Worm (Caenorhabditis elegans) whole organism, L3 larva: ENCODE results near the gene clp-4.

Experiments used
- ZK546.5 ChIP-seq: sonication (generic microtip); optimal IDR thresholded peaks from 2 replicates; lab custom pipeline; 2017; ENCODE audit warnings: missing biosample characterization, missing genetic modification characterization
- aly-2 ChIP-seq: fragments of 150-350 bp; optimal IDR thresholded peaks from 2 replicates; lab custom pipeline; 2014; ENCODE audit warnings: missing biosample characterization, missing genetic modification characterization
- ama-1 ChIP-seq: fragments of 150-350 bp; optimal IDR thresholded peaks from 2 replicates; lab custom pipeline; 2018
- ceh-28 ChIP-seq: fragments of 150-350 bp; optimal IDR thresholded peaks from 2 replicates; lab custom pipeline; 2014; ENCODE audit warnings: missing biosample characterization, missing genetic modification reagents, missing genetic modification characterization
- ceh-82 ChIP-seq: fragments of 150-350 bp; optimal IDR thresholded peaks from 2 replicates; lab custom pipeline; 2014; ENCODE audit warnings: missing biosample characterization, missing genetic modification characterization
- ceh-9 ChIP-seq: sonication (generic microtip); optimal IDR thresholded peaks from 2 replicates; lab custom pipeline; 2018; ENCODE audit warnings: missing biosample characterization, missing genetic modification characterization
- daf-12 ChIP-seq: fragments of 150-350 bp; optimal IDR thresholded peaks from 2 replicates; lab custom pipeline; 2014; ENCODE audit warnings: missing biosample characterization, missing genetic modification reagents, missing genetic modification characterization
- egl-27 ChIP-seq: sonication (generic microtip); optimal IDR thresholded peaks from 4 replicates; lab custom pipeline; 2017; ENCODE audit warnings: missing biosample characterization, missing genetic modification reagents, missing genetic modification characterization
- egl-5 ChIP-seq: fragments of 150-350 bp; optimal IDR thresholded peaks from 2 replicates; lab custom pipeline; 2017; ENCODE audit warnings: missing biosample characterization, missing genetic modification reagents, missing genetic modification characterization, inconsistent platforms
- elt-3 ChIP-seq, 3 experiments: fragments of 150-350 bp in 1 of 3; sonication (generic microtip) in 2 of 3; optimal IDR thresholded peaks; 2 replicates in 2 of 3; 4 replicates in 1 of 3; lab custom pipeline; 2014 to 2017; ENCODE audit warnings: missing biosample characterization in 3 of 3, missing genetic modification characterization in 3 of 3
- eor-1 ChIP-seq, 2 experiments: fragments of 150-350 bp; optimal IDR thresholded peaks; 2 replicates each; lab custom pipeline; 2014 to 2018; ENCODE audit warnings: missing biosample characterization in 2 of 2, missing genetic modification characterization in 2 of 2
- fkh-10 ChIP-seq: sonication (generic microtip); optimal IDR thresholded peaks from 2 replicates; lab custom pipeline; 2017; ENCODE audit warnings: missing biosample characterization, missing genetic modification reagents, missing genetic modification characterization
- fkh-2 ChIP-seq: fragments of 150-350 bp; optimal IDR thresholded peaks from 2 replicates; lab custom pipeline; 2014; ENCODE audit warnings: missing biosample characterization, missing genetic modification reagents, missing genetic modification characterization
- jun-1 ChIP-seq: fragments of 150-350 bp; optimal IDR thresholded peaks from 2 replicates; lab custom pipeline; 2014; ENCODE audit warnings: missing biosample characterization, missing genetic modification reagents, missing genetic modification characterization
- lin-15B ChIP-seq: fragments of 150-350 bp; optimal IDR thresholded peaks from 2 replicates; lab custom pipeline; 2014; ENCODE audit warnings: missing biosample characterization, missing genetic modification characterization
- lin-39 ChIP-seq: fragments of 150-350 bp; optimal IDR thresholded peaks from 2 replicates; lab custom pipeline; 2018; ENCODE audit warnings: missing biosample characterization, missing genetic modification reagents, missing genetic modification characterization
- lsy-12 ChIP-seq: sonication (generic microtip); optimal IDR thresholded peaks from 2 replicates; lab custom pipeline; 2016; ENCODE audit warnings: mild to moderate bottlenecking, missing genetic modification characterization, missing compliant biosample characterization
- mdl-1 ChIP-seq: fragments of 150-350 bp; optimal IDR thresholded peaks from 2 replicates; lab custom pipeline; 2014; ENCODE audit warnings: missing biosample characterization, missing genetic modification characterization
- mml-1 ChIP-seq: fragments of 150-350 bp; sonication (generic microtip); optimal IDR thresholded peaks from 3 replicates; lab custom pipeline; 2014; ENCODE audit warnings: missing biosample characterization, missing genetic modification characterization
- nfya-1 ChIP-seq: sonication (generic microtip); optimal IDR thresholded peaks from 2 replicates; lab custom pipeline; 2017; ENCODE audit warnings: missing genetic modification characterization, mild to moderate bottlenecking, missing compliant biosample characterization, antibody characterized with exemption, moderate library complexity; ENCODE audit not compliant: insufficient read depth
- nhr-11 ChIP-seq: fragments of 150-350 bp; optimal IDR thresholded peaks from 2 replicates; lab custom pipeline; 2014; ENCODE audit warnings: missing biosample characterization, missing genetic modification characterization
- nhr-12 ChIP-seq: fragments of 150-350 bp; optimal IDR thresholded peaks from 2 replicates; lab custom pipeline; 2014; ENCODE audit warnings: missing biosample characterization, missing genetic modification characterization
- nhr-23 ChIP-seq: fragments of 150-350 bp; optimal IDR thresholded peaks from 2 replicates; lab custom pipeline; 2014; ENCODE audit warnings: missing biosample characterization, missing genetic modification reagents, missing genetic modification characterization
- nhr-67 ChIP-seq: fragments of 150-350 bp; optimal IDR thresholded peaks from 2 replicates; lab custom pipeline; 2014; ENCODE audit warnings: missing biosample characterization, missing genetic modification characterization
- nhr-77 ChIP-seq: fragments of 150-350 bp; optimal IDR thresholded peaks from 2 replicates; lab custom pipeline; 2014; ENCODE audit warnings: missing biosample characterization, missing genetic modification characterization
- pqm-1 ChIP-seq: fragments of 150-350 bp; optimal IDR thresholded peaks from 2 replicates; lab custom pipeline; 2017; ENCODE audit warnings: missing biosample characterization, missing genetic modification characterization, inconsistent platforms
- sea-2 ChIP-seq: fragments of 150-350 bp; sonication (generic microtip); optimal IDR thresholded peaks from 4 replicates; lab custom pipeline; 2014; ENCODE audit warnings: missing biosample characterization, missing genetic modification reagents, missing genetic modification characterization
- skn-1 ChIP-seq: fragments of 150-350 bp; optimal IDR thresholded peaks from 2 replicates; lab custom pipeline; 2014; ENCODE audit warnings: missing biosample characterization, missing genetic modification characterization
- snpc-4 ChIP-seq: fragments of 150-350 bp; optimal IDR thresholded peaks from 2 replicates; lab custom pipeline; 2014; ENCODE audit warnings: missing biosample characterization, missing genetic modification characterization
- tbx-2 ChIP-seq: sonication (generic microtip); optimal IDR thresholded peaks from 2 replicates; lab custom pipeline; 2016; ENCODE audit warnings: mild to moderate bottlenecking, missing genetic modification characterization, missing compliant biosample characterization
- unc-39 ChIP-seq: sonication (generic microtip); optimal IDR thresholded peaks from 4 replicates; lab custom pipeline; 2017; ENCODE audit warnings: missing biosample characterization, missing genetic modification characterization
- unc-62 ChIP-seq: fragments of 150-350 bp; sonication (generic microtip); optimal IDR thresholded peaks from 4 replicates; lab custom pipeline; 2014; ENCODE audit warnings: missing biosample characterization, missing genetic modification reagents, missing genetic modification characterization
- zag-1 ChIP-seq: fragments of 150-350 bp; optimal IDR thresholded peaks from 2 replicates; lab custom pipeline; 2014; ENCODE audit warnings: missing biosample characterization, missing genetic modification characterization
- ztf-11 ChIP-seq: fragments of 150-350 bp; optimal IDR thresholded peaks from 2 replicates; lab custom pipeline; 2014; ENCODE audit warnings: missing biosample characterization, missing genetic modification characterization
- ztf-4 ChIP-seq: fragments of 150-350 bp; optimal IDR thresholded peaks from 2 replicates; lab custom pipeline; 2014; ENCODE audit warnings: missing biosample characterization, missing genetic modification characterization

clp-4 gene

DNA sequence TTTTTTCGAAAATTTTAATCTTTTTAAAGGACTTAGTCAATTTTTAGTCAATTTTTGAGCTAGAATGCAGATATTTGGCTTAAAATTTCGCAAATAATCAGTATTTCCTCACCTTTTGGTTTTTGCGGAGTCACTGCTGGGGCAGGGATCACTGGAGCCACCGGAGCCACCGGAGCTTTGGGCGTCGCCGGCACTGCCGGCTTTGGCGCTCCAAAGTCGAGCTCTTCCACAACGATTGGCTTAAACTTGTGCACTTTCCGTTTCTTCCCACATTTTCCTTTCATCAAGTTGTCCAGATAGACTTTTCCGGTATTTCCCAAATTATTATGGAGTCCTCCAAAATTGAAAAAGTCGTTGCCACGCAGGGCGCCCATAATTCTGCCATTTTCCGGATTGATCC lies 3.8 kb downstream of the clp-4 start:
- TF ChIP-seq lin-39 (tag; lab: Kevin White, UChicago) = no peak
- TF ChIP-seq jun-1 (tag; lab: Kevin White, UChicago) = no peak
- no peak for TF ChIP-seq nhr-77 (tag; lab: Kevin White, UChicago)
- no peak for TF ChIP-seq unc-62 (GFP tag; lab: Kevin White, UChicago)
- TF ChIP-seq ztf-11 (tag; lab: Kevin White, UChicago) = no peak
- no peak for TF ChIP-seq zag-1

DNA sequence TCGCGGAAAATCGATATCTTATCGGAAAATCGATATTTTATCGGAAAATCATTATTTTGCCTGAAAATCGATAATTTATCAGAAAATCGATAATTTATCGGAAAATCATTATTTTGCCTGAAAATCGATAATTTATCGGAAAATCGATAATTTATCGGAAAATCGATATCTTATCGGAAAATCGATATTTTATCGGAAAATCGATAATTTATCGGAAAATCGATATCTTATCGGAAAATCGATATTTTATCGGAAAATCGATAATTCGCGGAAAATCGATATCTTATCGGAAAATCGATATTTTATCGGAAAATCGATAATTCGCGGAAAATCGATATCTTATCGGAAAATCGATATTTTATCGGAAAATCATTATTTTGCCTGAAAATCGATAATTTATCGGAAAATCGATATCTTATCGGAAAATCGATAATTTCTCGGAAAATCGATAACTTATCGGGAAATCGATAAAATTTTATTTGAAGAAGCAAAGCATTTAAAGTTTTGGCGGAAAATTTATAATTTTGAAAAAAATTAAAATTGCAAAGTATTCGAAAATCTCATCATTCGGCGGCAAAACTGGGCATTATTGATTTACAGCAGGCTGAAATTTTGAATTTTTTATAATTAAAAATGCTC lies 10.7 kb downstream of the clp-4 start:
- TF ChIP-seq ceh-28 = peak; percentile 100

DNA sequence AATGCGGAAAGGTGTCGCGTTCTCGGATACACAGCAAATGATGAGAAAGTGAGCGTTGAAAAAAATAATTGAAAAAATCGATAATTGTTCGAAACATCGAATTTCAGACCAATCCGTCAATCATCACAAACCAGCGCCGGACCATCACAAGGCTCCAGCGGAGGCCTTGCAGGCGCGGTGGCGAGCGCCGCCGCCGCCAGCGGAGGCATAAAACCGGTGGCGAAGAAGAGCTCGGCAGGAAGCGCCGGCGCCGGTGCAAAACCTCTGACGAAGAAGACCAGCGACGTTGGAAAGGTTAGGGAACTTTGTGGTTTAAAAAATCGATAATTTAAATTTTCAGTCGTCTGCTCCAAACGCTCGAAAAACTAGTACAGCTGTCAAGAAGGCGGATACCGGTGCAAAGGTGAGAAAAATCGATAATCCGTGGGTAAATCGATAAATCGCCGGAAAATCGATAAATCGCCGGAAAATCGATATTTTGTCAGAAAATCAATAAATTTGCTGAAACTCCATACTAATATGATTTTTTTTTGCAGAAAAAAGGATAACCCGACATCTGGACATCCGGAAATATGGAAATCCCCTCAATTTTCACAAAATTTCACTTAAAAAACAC lies 11.8 kb downstream of the clp-4 start:
- TF ChIP-seq ceh-28 (peak; percentile 92), skn-1 (tag; lab: Kevin White, UChicago) (no peak)

DNA sequence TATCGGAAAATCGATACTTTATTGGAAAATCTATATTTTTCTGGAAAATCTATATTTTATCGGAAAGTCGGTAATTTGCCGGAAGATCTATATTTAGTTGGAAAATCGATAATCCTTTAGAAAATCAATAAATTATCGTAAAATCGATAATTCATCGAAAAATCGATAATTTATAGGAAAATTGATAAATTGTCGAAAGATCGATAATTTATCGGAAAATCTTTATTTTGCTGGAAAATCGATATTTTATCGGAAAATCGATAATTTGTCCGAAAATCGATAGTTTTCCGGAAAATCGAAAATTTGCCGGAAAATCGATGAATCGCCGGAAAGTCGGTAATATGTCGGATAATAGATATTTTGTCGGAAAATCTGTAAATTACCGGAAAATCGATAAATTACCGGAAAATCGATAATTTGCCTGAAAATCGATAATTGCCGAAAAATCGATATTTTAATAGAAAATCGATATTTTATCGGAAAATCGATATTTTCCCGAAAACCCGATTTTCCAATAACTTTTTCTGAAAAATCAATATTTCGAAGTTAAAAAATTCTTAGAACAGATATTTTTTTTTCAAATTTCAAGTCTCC lies 12.6 kb downstream of the clp-4 start:
- TF ChIP-seq sea-2 (no peak), daf-12 (tag; lab: Kevin White, UChicago) (no peak), ceh-28 (peak; percentile 99), eor-1 (tag; optimal IDR thresholded peaks at IDR 0.05; lab: Kevin White, UChicago) (no peak)
- TF ChIP-seq, all 47 proteins: peak for 1

DNA sequence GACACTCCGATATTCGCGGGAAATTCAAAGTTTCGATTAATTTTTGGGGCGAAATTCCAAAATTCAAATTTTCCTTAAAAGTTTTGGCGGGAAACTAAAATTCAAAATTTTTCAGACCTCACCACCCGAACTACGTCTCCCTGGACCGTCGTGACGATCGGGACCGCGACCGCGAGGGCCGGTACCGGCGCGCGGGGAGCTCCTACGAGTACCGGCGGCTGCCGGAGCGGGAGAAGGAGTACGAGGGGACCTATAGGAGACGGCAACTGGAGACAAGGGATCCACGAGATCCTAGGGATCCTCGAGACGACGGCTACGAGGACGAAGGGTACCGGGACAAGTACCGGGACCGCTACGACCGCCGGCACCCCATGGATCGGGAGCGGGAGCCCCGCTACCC lies 13.6 kb downstream of the clp-4 start:
- TF ChIP-seq lin-15B (no peak), nhr-12 (tag; lab: Kevin White, UChicago) (no peak), ama-1 (lab: Kevin White, UChicago) (no peak), ztf-11 (tag; lab: Kevin White, UChicago) (no peak), ceh-82 (tag; lab: Kevin White, UChicago) (no peak), ZK546.5 (tag; lab: Kevin White, UChicago) (no peak), daf-12 (tag; lab: Kevin White, UChicago) (no peak), ceh-9 (tag; lab: Kevin White, UChicago) (no peak), sea-2 (no peak), elt-3 (tag; optimal IDR thresholded peaks at IDR 0.05; lab: Kevin White, UChicago) (no peak), mdl-1 (tag; lab: Kevin White, UChicago) (no peak), zag-1 (no peak), mml-1 (tag; lab: Kevin White, UChicago) (no peak), ztf-4 (no peak), egl-27 (tag; lab: Kevin White, UChicago) (no peak), nhr-67 (tag; lab: Kevin White, UChicago) (no peak)

DNA sequence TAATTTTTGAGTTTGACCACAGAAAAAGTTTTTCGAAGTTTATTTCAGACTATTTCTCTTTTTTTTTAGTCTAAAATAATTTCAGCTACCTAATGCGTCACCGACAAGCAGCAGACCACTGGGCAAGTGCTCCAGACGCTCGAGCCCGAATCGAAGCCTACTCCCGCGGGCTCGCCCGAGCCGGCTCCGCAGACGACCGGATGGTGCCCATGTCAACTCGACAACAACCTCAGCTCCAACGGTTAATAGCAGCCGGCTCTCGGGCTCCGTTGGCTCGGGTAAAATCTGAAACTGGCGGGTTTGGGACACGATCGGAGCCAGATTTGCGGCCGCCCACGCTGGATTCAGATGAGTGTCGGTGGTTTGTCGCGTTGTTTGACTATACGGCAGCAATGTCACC lies 15.1 kb downstream of the clp-4 start:
- TF ChIP-seq ceh-9 (tag; lab: Kevin White, UChicago) (no peak), nfya-1 (tag; lab: Kevin White, UChicago) (no peak), fkh-2 (tag; lab: Kevin White, UChicago) (no peak), ceh-82 (tag; lab: Kevin White, UChicago) (no peak), skn-1 (tag; lab: Kevin White, UChicago) (no peak)

DNA sequence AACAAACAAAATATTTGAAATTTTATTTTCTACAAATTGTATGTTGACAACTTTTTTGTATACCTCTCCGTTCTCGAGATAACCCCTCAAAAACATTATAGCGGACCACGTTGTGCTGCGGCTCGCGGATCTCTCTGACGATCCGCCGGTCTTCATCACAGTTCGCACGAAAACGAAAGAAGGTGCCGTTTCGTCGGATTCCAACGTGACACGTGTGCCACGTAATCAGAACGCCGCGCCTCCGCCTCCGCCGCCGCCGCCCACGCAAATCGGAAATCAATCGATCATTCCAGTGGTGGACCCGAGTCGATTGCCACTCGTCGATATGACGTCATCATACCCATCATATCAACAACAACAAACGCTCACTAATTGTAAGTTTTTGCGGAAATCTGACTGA lies 18.7 kb downstream of the clp-4 start:
- TF ChIP-seq unc-62 (GFP tag; lab: Kevin White, UChicago) (no peak), nfya-1 (tag; lab: Kevin White, UChicago) (no peak), nhr-23 (tag; lab: Kevin White, UChicago) (no peak), pqm-1 (tag; lab: Kevin White, UChicago) (no peak), ZK546.5 (tag; lab: Kevin White, UChicago) (no peak), fkh-10 (GFP tag; lab: Kevin White, UChicago) (no peak), daf-12 (tag; lab: Kevin White, UChicago) (no peak), tbx-2 (tag; lab: Kevin White, UChicago) (no peak), nhr-11 (tag; lab: Kevin White, UChicago) (no peak), ceh-28 (no peak), egl-27 (tag; lab: Kevin White, UChicago) (no peak), elt-3 (tag; optimal IDR thresholded peaks at IDR 0.05; lab: Kevin White, UChicago) (no peak), lin-39 (tag; lab: Kevin White, UChicago) (no peak), egl-5 (tag; lab: Kevin White, UChicago) (no peak), unc-39 (tag; lab: Kevin White, UChicago) (no peak), lsy-12 (tag; lab: Kevin White, UChicago) (no peak), ztf-11 (tag; lab: Kevin White, UChicago) (no peak), snpc-4 (tag; lab: Kevin White, UChicago) (no peak), aly-2 (no peak)
- TF ChIP-seq, all 47 proteins: peak for 0
